Worm (Caenorhabditis elegans) whole organism, L2 larva: ENCODE results near the gene str-86.
A peak's percentile ranks its signal among the peaks of the same experiment; 100 is the strongest.

Experiments
- C34F6.9 ChIP-seq: fragments of 150-350 bp; optimal IDR thresholded peaks from 2 replicates; lab custom pipeline; 2014; ENCODE audit warnings: missing biosample characterization, missing genetic modification characterization
- F13H6.1 ChIP-seq: sonication (generic microtip); optimal IDR thresholded peaks from 2 replicates; lab custom pipeline; 2016; ENCODE audit warnings: missing genetic modification characterization, missing compliant biosample characterization
- R02D3.7 ChIP-seq: fragments of 150-350 bp; optimal IDR thresholded peaks from 2 replicates; lab custom pipeline; 2014; ENCODE audit warnings: missing biosample characterization, missing genetic modification characterization
- alr-1 ChIP-seq: fragments of 150-350 bp; optimal IDR thresholded peaks from 2 replicates; lab custom pipeline; 2014; ENCODE audit warnings: missing biosample characterization, missing genetic modification characterization
- ama-1 ChIP-seq: fragments of 150-350 bp; optimal IDR thresholded peaks from 2 replicates; lab custom pipeline; 2018; ENCODE audit warnings: inconsistent platforms
- blmp-1 ChIP-seq: sonication (generic microtip); optimal IDR thresholded peaks from 2 replicates; lab custom pipeline; 2017; ENCODE audit warnings: missing genetic modification characterization, mild to moderate bottlenecking, missing compliant biosample characterization, antibody characterized with exemption, moderate library complexity; ENCODE audit not compliant: insufficient read depth
- ceh-16 ChIP-seq: fragments of 150-350 bp; optimal IDR thresholded peaks from 2 replicates; lab custom pipeline; 2014; ENCODE audit warnings: missing biosample characterization, missing genetic modification characterization
- ceh-82 ChIP-seq: fragments of 150-350 bp; optimal IDR thresholded peaks from 2 replicates; lab custom pipeline; 2014; ENCODE audit warnings: missing biosample characterization, missing genetic modification characterization
- crh-2 ChIP-seq: sonication (generic microtip); optimal IDR thresholded peaks from 2 replicates; lab custom pipeline; 2017; ENCODE audit warnings: missing biosample characterization, missing genetic modification characterization
- elt-1 ChIP-seq: fragments of 150-350 bp; optimal IDR thresholded peaks from 2 replicates; lab custom pipeline; 2014; ENCODE audit warnings: missing biosample characterization, missing genetic modification characterization
- elt-3 ChIP-seq: sonication (generic microtip); optimal IDR thresholded peaks from 2 replicates; lab custom pipeline; 2017; ENCODE audit warnings: missing biosample characterization, missing genetic modification characterization
- fos-1 ChIP-seq: fragments of 150-350 bp; optimal IDR thresholded peaks from 2 replicates; lab custom pipeline; 2014; ENCODE audit warnings: missing biosample characterization, missing genetic modification characterization
- gmeb-1 ChIP-seq: fragments of 150-350 bp; optimal IDR thresholded peaks from 2 replicates; lab custom pipeline; 2014; ENCODE audit warnings: missing biosample characterization, missing genetic modification characterization
- lin-11 ChIP-seq: fragments of 150-350 bp; sonication (generic microtip); optimal IDR thresholded peaks from 2 replicates; lab custom pipeline; 2014; ENCODE audit warnings: missing biosample characterization, missing genetic modification characterization, inconsistent platforms, mixed read lengths
- lin-13 ChIP-seq: fragments of 150-350 bp; optimal IDR thresholded peaks from 2 replicates; lab custom pipeline; 2014; ENCODE audit warnings: missing biosample characterization, missing genetic modification reagents, missing genetic modification characterization
- lin-39 ChIP-seq: fragments of 150-350 bp; optimal IDR thresholded peaks from 2 replicates; lab custom pipeline; 2014; ENCODE audit warnings: missing biosample characterization, missing genetic modification reagents, missing genetic modification characterization
- lsy-2 ChIP-seq, 2 experiments: fragments of 150-350 bp in 1 of 2; sonication (generic microtip) in 1 of 2; optimal IDR thresholded peaks; 2 replicates each; lab custom pipeline; 2014 to 2017; ENCODE audit warnings: missing biosample characterization in 2 of 2, missing genetic modification characterization in 2 of 2
- mab-5 ChIP-seq: fragments of 150-350 bp; optimal IDR thresholded peaks from 2 replicates; lab custom pipeline; 2014; ENCODE audit warnings: missing biosample characterization, missing genetic modification characterization
- mdl-1 ChIP-seq, 2 experiments: fragments of 150-350 bp in 1 of 2; sonication (generic microtip) in 1 of 2; optimal IDR thresholded peaks; 2 replicates each; lab custom pipeline; 2017; ENCODE audit warnings: missing biosample characterization in 2 of 2, missing genetic modification characterization in 2 of 2
- nhr-10 ChIP-seq: sonication (generic microtip); optimal IDR thresholded peaks from 2 replicates; lab custom pipeline; 2017; ENCODE audit warnings: missing biosample characterization, missing genetic modification characterization
- nhr-11 ChIP-seq: fragments of 150-350 bp; optimal IDR thresholded peaks from 2 replicates; lab custom pipeline; 2014; ENCODE audit warnings: missing biosample characterization, missing genetic modification characterization
- nhr-12 ChIP-seq: fragments of 150-350 bp; optimal IDR thresholded peaks from 2 replicates; lab custom pipeline; 2014; ENCODE audit warnings: missing biosample characterization, missing genetic modification characterization
- nhr-23 ChIP-seq: fragments of 150-350 bp; optimal IDR thresholded peaks from 2 replicates; lab custom pipeline; 2014; ENCODE audit warnings: missing biosample characterization, missing genetic modification reagents, missing genetic modification characterization
- nhr-237 ChIP-seq: fragments of 150-350 bp; optimal IDR thresholded peaks from 2 replicates; lab custom pipeline; 2014; ENCODE audit warnings: missing biosample characterization, missing genetic modification characterization
- nhr-77 ChIP-seq: fragments of 150-350 bp; optimal IDR thresholded peaks from 2 replicates; lab custom pipeline; 2014; ENCODE audit warnings: missing biosample characterization, missing genetic modification characterization
- peb-1 ChIP-seq: fragments of 150-350 bp; optimal IDR thresholded peaks from 2 replicates; lab custom pipeline; 2014; ENCODE audit warnings: missing biosample characterization, missing genetic modification characterization
- skn-1 ChIP-seq: sonication (generic microtip); optimal IDR thresholded peaks from 2 replicates; lab custom pipeline; 2017; ENCODE audit warnings: missing biosample characterization, missing genetic modification characterization
- sma-3 ChIP-seq: sonication (generic microtip); optimal IDR thresholded peaks from 2 replicates; lab custom pipeline; 2016; ENCODE audit warnings: missing genetic modification reagents, missing genetic modification characterization, missing compliant biosample characterization
- sma-9 ChIP-seq, 2 experiments: fragments of 150-350 bp in 1 of 2; sonication (generic microtip) in 1 of 2; optimal IDR thresholded peaks; 2 replicates each; lab custom pipeline; 2014 to 2016; ENCODE audit warnings: missing genetic modification characterization in 2 of 2, mild to moderate bottlenecking in 1 of 2, missing biosample characterization in 1 of 2, missing compliant biosample characterization in 1 of 2, missing genetic modification reagents in 1 of 2, moderate library complexity in 1 of 2
- snpc-4 ChIP-seq: fragments of 150-350 bp; optimal IDR thresholded peaks from 2 replicates; lab custom pipeline; 2014; ENCODE audit warnings: missing biosample characterization, missing genetic modification characterization
- unc-55 ChIP-seq: fragments of 150-350 bp; sonication (generic microtip); optimal IDR thresholded peaks from 3 replicates; lab custom pipeline; 2014; ENCODE audit warnings: missing biosample characterization, missing genetic modification reagents, missing genetic modification characterization
- zag-1 ChIP-seq: fragments of 150-350 bp; optimal IDR thresholded peaks from 2 replicates; lab custom pipeline; 2014; ENCODE audit warnings: missing biosample characterization, missing genetic modification characterization
- ztf-1 ChIP-seq: fragments of 200-800 bp; sonication (Bioruptor generic); conservative IDR thresholded peaks from 2 replicates; pipeline ENCODE4 v1.3.6; 2022; ENCODE audit warnings: missing genetic modification characterization, missing compliant biosample characterization

str-86 gene

ce11 chrV:8946142-8946541 lies 37.4 kb downstream of the str-86 start:
- TF ChIP-seq peb-1 (tag; lab: Kevin White, UChicago) = no peak
- TF ChIP-seq blmp-1 (tag; lab: Kevin White, UChicago) = no peak
- TF ChIP-seq lin-13 (GFP tag; lab: Kevin White, UChicago) = no peak
- TF ChIP-seq nhr-12 (tag; lab: Kevin White, UChicago) = no peak
- TF ChIP-seq C34F6.9 (tag; lab: Kevin White, UChicago) = no peak
- no peak for TF ChIP-seq nhr-237 (tag; lab: Kevin White, UChicago)
- TF ChIP-seq ceh-82 (tag; lab: Kevin White, UChicago) = no peak
- no peak for TF ChIP-seq F13H6.1 (tag; lab: Kevin White, UChicago)

DNA sequence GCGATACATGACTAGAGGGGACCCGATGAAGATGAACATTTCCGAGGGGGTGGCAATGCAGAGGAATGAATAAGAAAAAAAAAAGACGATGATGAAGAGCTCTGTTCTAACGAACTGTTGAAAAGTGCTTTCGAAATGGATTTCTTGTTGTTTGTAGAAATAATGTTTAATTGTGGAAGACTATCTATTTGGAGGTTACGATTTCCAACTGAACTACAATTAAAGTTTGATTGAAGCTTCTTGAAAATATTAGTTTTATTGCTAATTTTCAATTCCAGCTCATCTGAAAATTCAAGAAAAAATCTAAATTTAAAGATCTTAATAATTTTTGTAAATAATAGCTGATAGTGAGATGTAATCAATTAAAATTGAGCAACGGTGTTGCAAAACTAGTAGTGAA lies 39.0 kb downstream of the str-86 start:
- TF ChIP-seq snpc-4 (no peak), sma-9 (GFP tag; optimal IDR thresholded peaks at IDR 0.05; lab: Kevin White, UChicago) (no peak), sma-9 (tag; optimal IDR thresholded peaks at IDR 0.05; lab: Kevin White, UChicago) (no peak), elt-1 (no peak), mab-5 (tag; lab: Kevin White, UChicago) (no peak), blmp-1 (tag; lab: Kevin White, UChicago) (no peak), ztf-1 (GFP tag; lab: Robert Waterston, UW) (no peak), ama-1 (no peak), nhr-77 (no peak), nhr-11 (tag; lab: Kevin White, UChicago) (no peak), lin-11 (tag; lab: Kevin White, UChicago) (no peak), R02D3.7 (tag; lab: Kevin White, UChicago) (no peak), lsy-2 (tag; optimal IDR thresholded peaks at IDR 0.05; lab: Kevin White, UChicago) (no peak), lin-39 (no peak)

- TF ChIP-seq sma-9 (GFP tag; optimal IDR thresholded peaks at IDR 0.05; lab: Kevin White, UChicago) (no peak), sma-9 (tag; optimal IDR thresholded peaks at IDR 0.05; lab: Kevin White, UChicago) (no peak), elt-3 (no peak), blmp-1 (tag; lab: Kevin White, UChicago) (no peak), unc-55 (GFP tag; lab: Kevin White, UChicago) (no peak), fos-1 (tag; lab: Kevin White, UChicago) (no peak), nhr-10 (tag; lab: Kevin White, UChicago) (no peak), alr-1 (tag; lab: Kevin White, UChicago) (no peak), ceh-16 (tag; lab: Kevin White, UChicago) (no peak), sma-3 (no peak), gmeb-1 (no peak), peb-1 (tag; lab: Kevin White, UChicago) (no peak), snpc-4 (no peak), mdl-1 (tag; optimal IDR thresholded peaks at IDR 0.05; lab: Kevin White, UChicago) (no peak), skn-1 (no peak)
Measured at ce11 chrV:8943963-8944362, 39.5 kb downstream of the str-86 start, which contains the start of gene T19A5.3. T19A5.3 (minus strand) TSS chrV:8944063.

DNA sequence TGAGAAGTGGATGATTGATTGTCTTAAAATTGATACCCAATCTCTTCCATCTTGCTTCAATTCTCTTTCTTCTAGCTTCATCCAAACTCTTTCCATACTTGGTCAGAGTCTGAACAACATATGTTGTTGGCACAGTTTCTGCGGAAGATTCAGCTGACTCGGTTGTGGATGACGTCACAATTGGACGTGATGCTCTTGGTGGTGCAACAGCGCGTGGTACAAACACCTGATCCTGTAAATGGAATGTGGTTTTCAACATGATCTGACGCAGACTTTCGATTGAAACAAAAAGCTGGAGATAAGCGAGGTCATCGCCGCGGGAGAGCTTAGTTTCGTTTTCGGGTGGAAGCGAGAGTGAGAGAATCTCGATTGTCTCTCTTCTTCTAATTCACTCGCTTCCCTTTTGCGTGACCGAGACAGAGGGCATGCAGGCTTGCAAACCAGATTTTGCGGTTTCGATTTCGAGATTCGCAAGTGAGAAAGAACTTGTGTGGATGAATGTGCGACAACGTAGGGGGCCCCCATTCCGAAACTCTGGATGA lies 41.0 kb downstream of the str-86 start:
- TF ChIP-seq nhr-12 (tag; lab: Kevin White, UChicago) = no peak
- TF ChIP-seq lin-13 (GFP tag; lab: Kevin White, UChicago) = no peak
- no peak for TF ChIP-seq nhr-77
- TF ChIP-seq zag-1 (tag; lab: Kevin White, UChicago) = no peak
- TF ChIP-seq crh-2 (tag; lab: Kevin White, UChicago) = no peak
- TF ChIP-seq mab-5 (tag; lab: Kevin White, UChicago) = no peak
- peak; percentile 70 for TF ChIP-seq blmp-1 (tag; lab: Kevin White, UChicago)
- TF ChIP-seq nhr-23 (tag; lab: Kevin White, UChicago) = no peak

DNA sequence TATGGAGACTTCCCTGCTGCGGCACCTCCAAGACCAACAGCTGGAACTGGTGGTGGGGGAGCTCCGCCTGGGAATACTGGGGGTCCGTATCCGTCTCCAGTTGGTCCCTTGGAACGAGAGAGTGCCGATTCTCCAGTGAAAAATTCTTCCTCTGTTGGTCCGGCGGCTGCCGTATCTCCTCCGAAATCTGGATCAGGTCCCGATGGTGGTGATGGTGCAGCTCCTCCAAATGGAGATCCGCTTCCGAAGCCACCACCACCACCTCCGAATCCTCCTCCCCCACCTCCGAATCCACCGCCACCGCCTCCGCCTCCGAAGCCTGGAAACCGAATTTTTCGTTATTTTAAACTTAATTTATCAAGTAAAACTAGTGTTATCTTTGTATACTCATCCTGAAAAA lies 43.1 kb downstream of the str-86 start:
- TF ChIP-seq nhr-10 (tag; lab: Kevin White, UChicago) = no peak
